Fruit fly (Drosophila melanogaster) Kc167 (cell line): ENCODE results near the gene Dnaaf5.

ENCODE experiments used
- Myc ChIP-seq: fragments of >200 bp; optimal IDR thresholded peaks from 2 replicates; lab custom pipeline; 2017; ENCODE audit warnings: missing external identifiers
- Sin3A ChIP-seq: fragments of >200 bp; optimal IDR thresholded peaks from 2 replicates; lab custom pipeline; 2018; ENCODE audit warnings: missing external identifiers
- h ChIP-seq: fragments of >200 bp; optimal IDR thresholded peaks from 3 replicates; lab custom pipeline; 2018; ENCODE audit warnings: missing external identifiers
- insv ChIP-seq: fragments of >200 bp; optimal IDR thresholded peaks from 3 replicates; lab custom pipeline; 2018; ENCODE audit warnings: missing external identifiers
- psq ChIP-seq: fragments of >200 bp; optimal IDR thresholded peaks from 2 replicates; lab custom pipeline; 2017; ENCODE audit warnings: missing external identifiers
- ttk ChIP-seq: sonication (Bioruptor generic); optimal IDR thresholded peaks from 2 replicates; lab custom pipeline; 2017; ENCODE audit warnings: missing external identifiers

- TF ChIP-seq psq (lab: Kevin White, UChicago) = no peak
- TF ChIP-seq Sin3A (lab: Kevin White, UChicago) = no peak
- TF ChIP-seq h (lab: Kevin White, UChicago) = no peak
- TF ChIP-seq ttk (lab: Kevin White, UChicago) = no peak
- TF ChIP-seq Myc = no peak
- no peak for TF ChIP-seq insv (lab: Kevin White, UChicago)
These were observed 5.0 kb downstream of the Dnaaf5 start for dm6 chr3R:14356619-14357018.
